Fruit fly (Drosophila melanogaster): ENCODE data around the gene Uba2.
A peak's percentile ranks its signal among the peaks of the same experiment; 100 is the strongest.

The Uba2 gene

dm6 chr3L:8150284-8150683, 22.7 kb upstream of the Uba2 start:
- no peak for TF ChIP-seq cnc (optimal IDR thresholded peaks at IDR 0.05)
- no peak for TF ChIP-seq Hr96 (GFP tag; optimal IDR thresholded peaks at IDR 0.05)
- TF ChIP-seq CG7101 (tag; optimal IDR thresholded peaks at IDR 0.05), result no peak
- no peak for TF ChIP-seq toe (GFP tag; optimal IDR thresholded peaks at IDR 0.05)
- no peak for TF ChIP-seq Clk (GFP tag; optimal IDR thresholded peaks at IDR 0.05)
- no peak for TF ChIP-seq CG1620 (GFP tag; optimal IDR thresholded peaks at IDR 0.05)
- no peak for TF ChIP-seq CG12768 (GFP tag; optimal IDR thresholded peaks at IDR 0.05)
- TF ChIP-seq tj (GFP tag; optimal IDR thresholded peaks at IDR 0.05), result no peak
- no peak for TF ChIP-seq bab1 (GFP tag; optimal IDR thresholded peaks at IDR 0.05)
- TF ChIP-seq CG11617 (GFP tag; optimal IDR thresholded peaks at IDR 0.05), result no peak
- no peak for TF ChIP-seq kay (GFP tag; ENCODE audit: borderline replicate concordance)
- TF ChIP-seq Mnt (GFP tag; optimal IDR thresholded peaks at IDR 0.05), result no peak
- no peak for TF ChIP-seq CG5204 (GFP tag; optimal IDR thresholded peaks at IDR 0.05)
- no peak for TF ChIP-seq Crg-1 (GFP tag; optimal IDR thresholded peaks at IDR 0.05)
- no peak for TF ChIP-seq cic (GFP tag; optimal IDR thresholded peaks at IDR 0.05)
- TF ChIP-seq CG33017 (tag; optimal IDR thresholded peaks at IDR 0.05), result no peak
- no peak for TF ChIP-seq ovo (GFP tag; optimal IDR thresholded peaks at IDR 0.05)

DNA sequence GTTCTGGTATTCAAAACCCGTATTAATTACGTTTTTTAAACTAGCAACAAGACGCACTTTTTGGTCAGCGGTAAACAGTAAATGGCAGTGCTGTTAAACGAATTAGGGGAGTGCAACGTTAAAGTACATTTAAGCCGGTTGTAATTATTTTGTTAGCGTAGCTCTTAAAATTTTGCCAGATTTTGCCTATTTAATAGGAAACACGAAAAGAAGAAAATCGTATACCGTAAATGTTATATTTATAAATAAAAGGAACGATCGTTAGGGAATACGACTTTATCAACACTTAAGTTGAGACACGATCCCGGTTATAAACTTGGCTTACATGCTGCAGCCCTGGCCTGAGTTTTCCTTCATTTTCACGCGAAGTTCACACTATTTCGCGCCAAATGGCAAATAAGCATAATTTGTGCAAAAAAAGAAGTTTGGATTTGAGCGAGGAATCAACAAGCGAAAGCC, 9.9 kb upstream of the Uba2 start, which contains the start of the genes Setx and mus301:
Gene Setx (minus strand): TSS at position 51 of the 459 bp plus-strand sequence.
Gene mus301 (plus strand): TSS at position 361 of the 459 bp plus-strand sequence.
- TF ChIP-seq CG12768 (GFP tag; optimal IDR thresholded peaks at IDR 0.05) (peak; percentile 88), cic (GFP tag; optimal IDR thresholded peaks at IDR 0.05) (peak; percentile 34), CG7045 (GFP tag; optimal IDR thresholded peaks at IDR 0.05) (peak; percentile 81), toe (GFP tag; optimal IDR thresholded peaks at IDR 0.05) (peak; percentile 89), CG1620 (GFP tag; optimal IDR thresholded peaks at IDR 0.05) (peak; percentile 90), tj (GFP tag; optimal IDR thresholded peaks at IDR 0.05) (peak; percentile 72), kay (GFP tag; ENCODE audit: borderline replicate concordance) (no peak), bab1 (GFP tag; optimal IDR thresholded peaks at IDR 0.05) (peak; percentile 82), Clk (GFP tag; optimal IDR thresholded peaks at IDR 0.05) (peak; percentile 68), ovo (GFP tag; optimal IDR thresholded peaks at IDR 0.05) (peak; percentile 90), CG5204 (GFP tag; optimal IDR thresholded peaks at IDR 0.05) (peak; percentile 89), Hr96 (GFP tag; optimal IDR thresholded peaks at IDR 0.05) (peak; percentile 80), CG33017 (tag; optimal IDR thresholded peaks at IDR 0.05) (peak; percentile 58), Crg-1 (GFP tag; optimal IDR thresholded peaks at IDR 0.05) (peak; percentile 91), CG14711 (tag; optimal IDR thresholded peaks at IDR 0.05) (peak; percentile 74), CG11617 (GFP tag; optimal IDR thresholded peaks at IDR 0.05) (peak; percentile 83), pad (GFP tag; optimal IDR thresholded peaks at IDR 0.05) (peak; percentile 82), cnc (optimal IDR thresholded peaks at IDR 0.05) (no peak), Mnt (GFP tag; optimal IDR thresholded peaks at IDR 0.05) (peak; percentile 76), CG7101 (tag; optimal IDR thresholded peaks at IDR 0.05) (peak; percentile 84)

DNA sequence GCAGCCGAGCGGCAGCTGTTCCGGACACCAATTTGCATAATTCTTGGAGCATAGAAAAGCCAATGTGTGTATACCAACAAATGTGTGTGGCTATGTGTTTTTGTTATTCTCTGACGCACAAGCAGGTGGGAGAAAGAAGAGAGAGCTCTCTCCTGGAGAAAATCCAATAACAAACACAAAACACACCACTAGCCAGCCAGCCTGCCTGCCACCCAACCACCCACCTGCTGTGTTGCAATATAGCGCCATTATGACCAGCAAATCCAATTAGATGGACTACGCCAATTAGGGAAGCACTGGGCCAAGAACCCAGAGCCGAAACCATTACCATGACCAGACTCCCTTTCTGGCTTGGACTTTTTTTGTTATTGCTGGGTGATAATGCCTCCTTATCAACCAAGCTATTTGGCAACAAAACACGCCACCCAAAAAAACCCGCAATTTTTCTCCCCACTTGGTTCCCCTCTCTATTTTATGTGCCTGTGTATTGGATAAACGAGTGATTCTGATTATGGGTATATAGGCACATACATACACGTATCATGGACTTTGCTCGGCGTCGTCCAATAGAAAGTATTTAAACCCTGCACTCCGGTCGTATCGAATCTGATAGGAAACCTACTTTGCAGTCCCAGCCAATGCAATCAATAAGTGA, 905 bp upstream of the Uba2 start:
- TF ChIP-seq pad (GFP tag; optimal IDR thresholded peaks at IDR 0.05) (peak; percentile 54), CG12768 (GFP tag; optimal IDR thresholded peaks at IDR 0.05) (peak; percentile 72), toe (GFP tag; optimal IDR thresholded peaks at IDR 0.05) (peak; percentile 34), CG5204 (GFP tag; optimal IDR thresholded peaks at IDR 0.05) (peak; percentile 42), CG7045 (GFP tag; optimal IDR thresholded peaks at IDR 0.05) (peak; percentile 38), bab1 (GFP tag; optimal IDR thresholded peaks at IDR 0.05) (no peak), CG14711 (tag; optimal IDR thresholded peaks at IDR 0.05) (peak; percentile 27), CG7101 (tag; optimal IDR thresholded peaks at IDR 0.05) (no peak), CG1620 (GFP tag; optimal IDR thresholded peaks at IDR 0.05) (no peak), ovo (GFP tag; optimal IDR thresholded peaks at IDR 0.05) (no peak), cic (GFP tag; optimal IDR thresholded peaks at IDR 0.05) (peak; percentile 6), Mnt (GFP tag; optimal IDR thresholded peaks at IDR 0.05) (peak; percentile 60)

dm6 chr3L:8124481-8125359, 2.9 kb downstream of the Uba2 start, which contains the start of the genes CG7550 and mRpL36:
CG7550 (minus strand) TSS chr3L:8124531.
mRpL36 (minus strand) TSS chr3L:8125132.
- TF ChIP-seq CG11617 (GFP tag; optimal IDR thresholded peaks at IDR 0.05) (peak; percentile 3), CG5204 (GFP tag; optimal IDR thresholded peaks at IDR 0.05) (no peak), Mnt (GFP tag; optimal IDR thresholded peaks at IDR 0.05) (no peak), CG14711 (tag; optimal IDR thresholded peaks at IDR 0.05) (no peak), CG33017 (tag; optimal IDR thresholded peaks at IDR 0.05) (no peak), cnc (optimal IDR thresholded peaks at IDR 0.05) (no peak), kay (GFP tag; ENCODE audit: borderline replicate concordance) (no peak), Crg-1 (GFP tag; optimal IDR thresholded peaks at IDR 0.05) (no peak), Hr96 (GFP tag; optimal IDR thresholded peaks at IDR 0.05) (no peak)

DNA sequence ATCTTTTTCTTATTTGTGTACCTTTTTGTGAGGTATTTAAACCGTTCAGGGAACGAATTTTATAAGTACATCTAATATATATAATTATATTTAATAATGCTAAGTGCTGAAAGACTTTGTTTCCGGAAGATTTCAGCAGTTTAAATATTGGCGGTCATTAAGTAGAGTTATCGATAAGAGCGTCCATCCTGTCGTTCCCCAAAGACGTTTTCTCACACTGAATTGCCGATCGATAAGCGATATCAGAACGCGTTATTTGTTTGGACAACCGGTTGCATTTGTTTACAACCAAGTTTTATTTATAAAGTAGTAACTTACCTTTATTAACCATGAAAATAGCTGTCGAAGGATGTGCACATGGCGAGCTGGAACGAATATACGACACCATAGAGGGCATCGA, 6.0 kb downstream of the Uba2 start, which contains the start of gene ldbr:
Gene ldbr (plus strand): TSS at position 238 of the 400 bp plus-strand sequence.
- TF ChIP-seq bab1 (GFP tag; optimal IDR thresholded peaks at IDR 0.05) (peak; percentile 71), CG5204 (GFP tag; optimal IDR thresholded peaks at IDR 0.05) (no peak), kay (GFP tag; ENCODE audit: borderline replicate concordance) (no peak), CG1620 (GFP tag; optimal IDR thresholded peaks at IDR 0.05) (peak; percentile 36), tj (GFP tag; optimal IDR thresholded peaks at IDR 0.05) (no peak), CG33017 (tag; optimal IDR thresholded peaks at IDR 0.05) (peak; percentile 44), Hr96 (GFP tag; optimal IDR thresholded peaks at IDR 0.05) (no peak), Mnt (GFP tag; optimal IDR thresholded peaks at IDR 0.05) (peak; percentile 56), Crg-1 (GFP tag; optimal IDR thresholded peaks at IDR 0.05) (peak; percentile 18), CG7045 (GFP tag; optimal IDR thresholded peaks at IDR 0.05) (no peak), pad (GFP tag; optimal IDR thresholded peaks at IDR 0.05) (peak; percentile 17), cnc (optimal IDR thresholded peaks at IDR 0.05) (no peak), CG11617 (GFP tag; optimal IDR thresholded peaks at IDR 0.05) (peak; percentile 29), toe (GFP tag; optimal IDR thresholded peaks at IDR 0.05) (no peak), ovo (GFP tag; optimal IDR thresholded peaks at IDR 0.05) (no peak), CG7101 (tag; optimal IDR thresholded peaks at IDR 0.05) (peak; percentile 61), cic (GFP tag; optimal IDR thresholded peaks at IDR 0.05) (peak; percentile 13), CG14711 (tag; optimal IDR thresholded peaks at IDR 0.05) (peak; percentile 44), CG12768 (GFP tag; optimal IDR thresholded peaks at IDR 0.05) (no peak), Clk (GFP tag; optimal IDR thresholded peaks at IDR 0.05) (no peak)

All from whole organism, adult.